Fruit fly (Drosophila melanogaster) whole organism, prepupa: Measurements from ENCODE around the gene CG13028.
"Not testable (repeated sequence)": the region's sequence is repeated elsewhere in the genome, so short reads cannot be mapped to it uniquely, and the experiment has no call there.

ENCODE experiments used
- Blimp-1 ChIP-seq: fragments of 200-800 bp; sonication (Bioruptor generic); optimal IDR thresholded peaks from 3 replicates; lab custom pipeline; 2017; ENCODE audit warnings: missing biosample characterization, missing genetic modification characterization, mild to moderate bottlenecking, moderate library complexity, missing genetic modification reagents
- CG10631 ChIP-seq: fragments of 200-800 bp; sonication (Bioruptor generic); optimal IDR thresholded peaks from 2 replicates; lab custom pipeline; 2016; ENCODE audit warnings: missing biosample characterization, missing genetic modification characterization
- CG10669 ChIP-seq: fragments of 200-800 bp; sonication (Bioruptor generic); optimal IDR thresholded peaks from 3 replicates; lab custom pipeline; 2018; ENCODE audit warnings: missing biosample characterization, mild to moderate bottlenecking, missing genetic modification characterization, moderate library complexity
- CG15336 ChIP-seq: fragments of 200-800 bp; sonication (Bioruptor generic); IDR thresholded peaks from 2 replicates; pipeline ENCODE4 v1.3.6; 2022; ENCODE audit warnings: missing biosample characterization, missing genetic modification characterization
- CG16779 ChIP-seq: fragments of 200-800 bp; sonication (Bioruptor generic); optimal IDR thresholded peaks from 3 replicates; lab custom pipeline; 2017; ENCODE audit warnings: missing biosample characterization, mild to moderate bottlenecking, missing genetic modification characterization
- CG3032 ChIP-seq: fragments of 200-800 bp; optimal IDR thresholded peaks from 2 replicates; lab custom pipeline; 2019; ENCODE audit warnings: missing biosample characterization, mild to moderate bottlenecking, missing genetic modification characterization, moderate library complexity
- CG31627 ChIP-seq: fragments of 200-800 bp; sonication (Bioruptor generic); optimal IDR thresholded peaks from 3 replicates; lab custom pipeline; 2016; ENCODE audit warnings: missing biosample characterization, missing genetic modification characterization
- CG32006 ChIP-seq: fragments of 200-800 bp; sonication (Bioruptor generic); optimal IDR thresholded peaks from 3 replicates; lab custom pipeline; 2017; ENCODE audit warnings: missing biosample characterization, mild to moderate bottlenecking, missing genetic modification characterization
- CG3919 ChIP-seq: fragments of 200-800 bp; sonication (Bioruptor generic); optimal IDR thresholded peaks from 3 replicates; lab custom pipeline; 2016; ENCODE audit warnings: missing biosample characterization, missing genetic modification characterization
- CG4318 ChIP-seq: fragments of 200-800 bp; sonication (Bioruptor generic); optimal IDR thresholded peaks from 3 replicates; lab custom pipeline; 2017; ENCODE audit warnings: missing biosample characterization, mild to moderate bottlenecking, missing genetic modification characterization
- CG6276 ChIP-seq: fragments of 200-800 bp; sonication (Bioruptor generic); optimal IDR thresholded peaks from 2 replicates; lab custom pipeline; 2017; ENCODE audit warnings: missing biosample characterization, mild to moderate bottlenecking, missing genetic modification characterization
- CG6808 ChIP-seq: fragments of 200-800 bp; sonication (Bioruptor generic); optimal IDR thresholded peaks from 3 replicates; lab custom pipeline; 2017; ENCODE audit warnings: missing biosample characterization, missing genetic modification characterization, mild to moderate bottlenecking, moderate library complexity, missing genetic modification reagents
- CG6854 ChIP-seq: fragments of 200-800 bp; sonication (Bioruptor generic); optimal IDR thresholded peaks from 2 replicates; lab custom pipeline; 2017; ENCODE audit warnings: missing biosample characterization, mild to moderate bottlenecking, missing genetic modification characterization
- CG7368 ChIP-seq: fragments of 200-800 bp; sonication (Bioruptor generic); optimal IDR thresholded peaks from 3 replicates; lab custom pipeline; 2016; ENCODE audit warnings: missing biosample characterization, missing genetic modification characterization
- CG8119 ChIP-seq: fragments of 200-800 bp; sonication (Bioruptor generic); IDR thresholded peaks from 3 replicates; pipeline ENCODE4 v1.3.6; 2022; ENCODE audit warnings: missing biosample characterization, missing genetic modification characterization
- CG8319 ChIP-seq: fragments of 200-800 bp; sonication (Bioruptor generic); optimal IDR thresholded peaks from 3 replicates; lab custom pipeline; 2016; ENCODE audit warnings: missing biosample characterization, missing genetic modification characterization
- Eip75B ChIP-seq: fragments of 200-800 bp; sonication (Bioruptor generic); optimal IDR thresholded peaks from 3 replicates; lab custom pipeline; 2016; ENCODE audit warnings: missing biosample characterization, missing genetic modification characterization
- Eip78C ChIP-seq: fragments of 200-800 bp; sonication (Bioruptor generic); peaks from one replicate; lab custom pipeline; 2016; ENCODE audit warnings: missing biosample characterization, missing genetic modification characterization
- Eip93F ChIP-seq: fragments of 200-800 bp; sonication (Bioruptor generic); optimal IDR thresholded peaks from 2 replicates; lab custom pipeline; 2016; ENCODE audit warnings: missing biosample characterization, mild to moderate bottlenecking, missing genetic modification characterization
- Ets21C ChIP-seq: fragments of 200-800 bp; sonication (Bioruptor generic); optimal IDR thresholded peaks from 3 replicates; lab custom pipeline; 2016; ENCODE audit warnings: missing biosample characterization, missing genetic modification characterization
- Ets96B ChIP-seq: fragments of 200-800 bp; optimal IDR thresholded peaks from 2 replicates; lab custom pipeline; 2019; ENCODE audit warnings: missing biosample characterization, mild to moderate bottlenecking, missing genetic modification characterization, moderate library complexity
- Lpt ChIP-seq: fragments of 200-800 bp; sonication (Bioruptor generic); optimal IDR thresholded peaks from 3 replicates; lab custom pipeline; 2016; ENCODE audit warnings: missing biosample characterization, missing genetic modification characterization
- Met ChIP-seq: fragments of 200-800 bp; sonication (Bioruptor generic); optimal IDR thresholded peaks from 3 replicates; lab custom pipeline; 2016; ENCODE audit warnings: missing biosample characterization, missing genetic modification characterization
- OdsH ChIP-seq: fragments of 200-800 bp; sonication (Bioruptor generic); optimal IDR thresholded peaks from 3 replicates; lab custom pipeline; 2016; ENCODE audit warnings: missing biosample characterization, missing genetic modification characterization
- Smox ChIP-seq: fragments of 200-800 bp; sonication (Bioruptor generic); optimal IDR thresholded peaks from 3 replicates; lab custom pipeline; 2016; ENCODE audit warnings: missing biosample characterization, missing genetic modification characterization
- achi ChIP-seq: fragments of 200-800 bp; sonication (Bioruptor generic); optimal IDR thresholded peaks from 3 replicates; lab custom pipeline; 2016; ENCODE audit warnings: missing biosample characterization, missing genetic modification characterization
- cyc ChIP-seq: fragments of 200-800 bp; sonication (Bioruptor generic); optimal IDR thresholded peaks from 3 replicates; lab custom pipeline; 2016; ENCODE audit warnings: missing biosample characterization, missing genetic modification characterization
- dac ChIP-seq: fragments of 200-800 bp; sonication (Bioruptor generic); optimal IDR thresholded peaks from 2 replicates; lab custom pipeline; 2017; ENCODE audit warnings: missing biosample characterization, mild to moderate bottlenecking, missing genetic modification characterization
- dsx ChIP-seq: fragments of 200-800 bp; optimal IDR thresholded peaks from 3 replicates; lab custom pipeline; 2019; ENCODE audit warnings: missing biosample characterization, mild to moderate bottlenecking, missing genetic modification characterization, moderate library complexity; ENCODE audit not compliant: poor library complexity, severe bottlenecking
- esn ChIP-seq: fragments of 200-800 bp; sonication (Bioruptor generic); optimal IDR thresholded peaks from 2 replicates; lab custom pipeline; 2016; ENCODE audit warnings: missing biosample characterization, mild to moderate bottlenecking, missing genetic modification characterization, moderate library complexity
- fd59A ChIP-seq: fragments of 200-800 bp; sonication (Bioruptor generic); optimal IDR thresholded peaks from 2 replicates; lab custom pipeline; 2017; ENCODE audit warnings: missing biosample characterization, mild to moderate bottlenecking, missing genetic modification characterization, missing genetic modification reagents
- fd85E ChIP-seq: fragments of 200-800 bp; sonication (Bioruptor generic); optimal IDR thresholded peaks from 3 replicates; lab custom pipeline; 2016; ENCODE audit warnings: missing biosample characterization, missing genetic modification characterization
- fkh ChIP-seq: fragments of 200-800 bp; sonication (Bioruptor generic); optimal IDR thresholded peaks from 3 replicates; lab custom pipeline; 2017; ENCODE audit warnings: missing biosample characterization, mild to moderate bottlenecking, missing genetic modification characterization, moderate library complexity
- pdm3 ChIP-seq: fragments of 200-800 bp; sonication (Bioruptor generic); optimal IDR thresholded peaks from 3 replicates; lab custom pipeline; 2016; ENCODE audit warnings: missing biosample characterization, missing genetic modification characterization
- salr ChIP-seq, 2 experiments: fragments of 200-800 bp; sonication (Bioruptor generic); optimal IDR thresholded peaks; 3 replicates each; lab custom pipeline; 2016 to 2018; ENCODE audit warnings: missing biosample characterization in 2 of 2, missing genetic modification characterization in 2 of 2, mild to moderate bottlenecking in 1 of 2
- spab ChIP-seq: fragments of 200-800 bp; sonication (Bioruptor generic); optimal IDR thresholded peaks from 2 replicates; lab custom pipeline; 2017; ENCODE audit warnings: missing biosample characterization, mild to moderate bottlenecking, missing genetic modification characterization, missing genetic modification reagents
- svp ChIP-seq: fragments of 200-800 bp; sonication (Bioruptor generic); peaks from one replicate; lab custom pipeline; 2016; ENCODE audit warnings: missing biosample characterization, missing genetic modification characterization
- topi ChIP-seq: fragments of 200-800 bp; sonication (Bioruptor generic); optimal IDR thresholded peaks from 3 replicates; lab custom pipeline; 2016; ENCODE audit warnings: missing biosample characterization, missing genetic modification characterization
- vri ChIP-seq: fragments of 200-800 bp; sonication (Bioruptor generic); optimal IDR thresholded peaks from 3 replicates; lab custom pipeline; 2016; ENCODE audit warnings: missing biosample characterization, mild to moderate bottlenecking, missing genetic modification characterization

The CG13028 gene

dm6 chr3L:16941319-16941718, 18.3 kb downstream of the CG13028 start (continued):
- TF ChIP-seq CG4318 (peak; percentile 9), CG8119 (GFP tag; lab: Robert Waterston, UW) (peak; percentile 45; the same call in 2 of the 3 replicates), CG31627 (peak; percentile 25), topi (GFP tag; lab: Kevin White, UChicago) (no peak), Blimp-1 (no peak), Ets21C (GFP tag; lab: Kevin White, UChicago) (no peak), cyc (GFP tag; lab: Kevin White, UChicago) (no peak), CG10631 (peak; percentile 27), pdm3 (GFP tag; lab: Kevin White, UChicago) (peak; percentile 38), CG8319 (GFP tag; lab: Kevin White, UChicago) (no peak), salr (GFP tag; optimal IDR thresholded peaks at IDR 0.05; lab: Kevin White, UChicago) (peak in 1 of 2 experiments; percentile 6), CG15336 (peak; percentile 42), Eip75B (peak; percentile 54), fd85E (GFP tag; lab: Kevin White, UChicago) (no peak), Eip78C (GFP tag; lab: Kevin White, UChicago) (peak; percentile 86), Eip93F (no peak), CG6808 (GFP tag; lab: Kevin White, UChicago) (peak; percentile 52), achi (GFP tag; lab: Kevin White, UChicago) (peak; percentile 47), dsx (GFP tag; lab: Kevin White, UChicago) (peak; percentile 0), esn (GFP tag; lab: Kevin White, UChicago) (peak; percentile 43), Met (GFP tag; lab: Kevin White, UChicago) (peak; percentile 37), Lpt (GFP tag; lab: Kevin White, UChicago) (no peak), spab (peak; percentile 49), Ets96B (peak; percentile 55), fkh (GFP tag; lab: Kevin White, UChicago) (no peak), OdsH (GFP tag; lab: Kevin White, UChicago) (peak; percentile 56), CG3919 (no peak), CG3032 (tag; lab: Kevin White, UChicago) (peak; percentile 8), CG6854 (GFP tag; lab: Kevin White, UChicago) (no peak), dac (GFP tag; lab: Kevin White, UChicago) (peak; percentile 11), CG10669 (GFP tag; lab: Kevin White, UChicago) (no peak), CG32006 (GFP tag; lab: Kevin White, UChicago) (peak; percentile 64), fd59A (GFP tag; lab: Kevin White, UChicago) (peak; percentile 49), svp (GFP tag; lab: Kevin White, UChicago) (peak; percentile 85)

DNA sequence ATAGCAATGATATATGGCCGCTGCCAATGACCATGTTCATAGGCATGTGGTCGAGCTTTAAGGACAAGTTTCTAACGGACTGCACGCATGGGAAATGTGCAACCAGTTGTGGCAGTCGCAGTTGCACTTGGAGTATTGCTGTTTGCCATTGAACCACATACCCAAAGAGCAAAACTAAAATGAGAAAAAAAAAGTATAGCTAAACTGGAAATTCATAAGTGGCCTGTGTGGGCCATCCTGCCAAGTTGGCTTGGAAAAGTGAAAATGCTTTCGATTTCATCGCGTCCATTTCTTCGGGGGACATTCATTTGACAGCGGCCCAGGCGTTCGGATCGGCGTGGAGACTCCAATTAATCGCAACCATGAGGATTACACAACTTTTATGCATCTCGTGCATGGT, 21.0 kb downstream of the CG13028 start, which contains the start of gene Obp73a:
Gene Obp73a, plus strand, starts transcription at position 301 of the 400 bp plus-strand sequence.
- TF ChIP-seq CG8119 (GFP tag; lab: Robert Waterston, UW) (no peak), Smox (GFP tag; lab: Kevin White, UChicago) (no peak), CG4318 (no peak), CG6276 (GFP tag; lab: Kevin White, UChicago) (peak; percentile 29)

dm6 chr3L:16954522-16954921, 31.5 kb downstream of the CG13028 start, which contains the start of gene Ogdh:
Gene Ogdh (plus strand): TSS chr3L:16954822.
- TF ChIP-seq CG16779 (tag; lab: Kevin White, UChicago); vri (GFP tag; lab: Kevin White, UChicago); CG7368 (GFP tag; lab: Kevin White, UChicago): not testable (repeated sequence)
